Worm (Caenorhabditis elegans): ENCODE results near the gene daao-1.

daao-1 gene

DNA sequence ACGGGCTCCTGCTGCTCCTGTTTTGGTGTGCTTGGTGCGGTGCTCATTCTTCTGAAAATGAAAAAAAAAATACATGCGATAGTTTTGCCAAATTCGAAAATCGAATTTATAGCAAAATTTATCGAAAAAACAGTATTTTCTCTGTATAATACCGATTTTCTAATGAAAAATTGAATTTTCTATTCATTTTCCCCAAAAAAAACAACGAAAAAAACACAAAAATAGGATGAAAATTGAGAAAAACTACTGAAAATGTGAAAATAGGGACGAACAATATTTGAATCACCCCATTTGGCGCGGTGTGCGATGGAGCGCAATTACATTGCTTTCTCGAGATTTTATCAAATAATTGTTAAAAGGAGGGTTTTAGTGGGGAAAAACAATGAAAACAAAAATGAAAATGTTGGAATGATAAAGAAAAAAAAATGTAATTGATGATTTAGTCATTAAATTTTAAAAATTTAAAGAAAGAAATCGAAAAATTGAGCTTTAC lies 937 bp upstream of the daao-1 start, which contains the start of gene Y69A2AR.28:
TSS of gene Y69A2AR.28 (minus strand) at position 51 of the 493 bp plus-strand sequence.
- TF ChIP-seq hnd-1 (tag; optimal IDR thresholded peaks at IDR 0.05) (no peak), tbx-11 (GFP tag; IDR thresholded peaks at IDR 0.05) (no peak), tbx-37 (GFP tag; conservative IDR thresholded peaks at IDR 0.05) (no peak), aly-1 (tag; optimal IDR thresholded peaks at IDR 0.05) (no peak), sea-1 (GFP tag; conservative IDR thresholded peaks at IDR 0.05) (no peak), F13C5.2 (tag; optimal IDR thresholded peaks at IDR 0.05) (no peak), B0310.2 (tag; optimal IDR thresholded peaks at IDR 0.05) (no peak), hmbx-1 (tag; optimal IDR thresholded peaks at IDR 0.05) (no peak), ceh-36 (tag; optimal IDR thresholded peaks at IDR 0.05) (no peak), pes-1 (GFP tag; IDR thresholded peaks at IDR 0.05) (no peak), flt-1 (GFP tag; IDR thresholded peaks at IDR 0.05) (no peak), ets-7 (tag; optimal IDR thresholded peaks at IDR 0.05) (no peak), scrt-1 (GFP tag; IDR thresholded peaks at IDR 0.05) (no peak), ama-1 (optimal IDR thresholded peaks at IDR 0.05) (no peak), ceh-13 (GFP tag; optimal IDR thresholded peaks at IDR 0.05) (no peak)

DNA sequence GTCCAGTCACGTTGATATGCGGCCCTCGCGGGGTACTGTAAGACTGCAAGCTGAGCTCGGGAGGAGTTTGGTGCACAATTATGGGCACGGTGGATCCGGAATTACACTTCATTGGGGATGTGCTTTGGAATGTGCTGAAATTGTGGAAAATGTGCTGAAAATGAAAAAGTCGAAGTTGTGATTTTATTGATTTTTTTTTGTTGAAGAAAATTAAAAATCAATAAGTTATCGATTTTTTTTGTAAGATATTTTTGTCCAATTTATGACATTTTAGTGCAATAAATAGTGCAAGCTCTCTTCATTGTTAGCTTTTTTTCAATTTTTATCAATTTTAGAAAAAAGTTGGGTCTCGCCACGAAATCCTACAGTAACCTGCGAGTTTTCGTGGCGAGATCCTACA lies 2.9 kb downstream of the daao-1 start:
- no peak for TF ChIP-seq tbx-37 (GFP tag; conservative IDR thresholded peaks at IDR 0.05)
- TF ChIP-seq scrt-1 (GFP tag; IDR thresholded peaks at IDR 0.05), result no peak

DNA sequence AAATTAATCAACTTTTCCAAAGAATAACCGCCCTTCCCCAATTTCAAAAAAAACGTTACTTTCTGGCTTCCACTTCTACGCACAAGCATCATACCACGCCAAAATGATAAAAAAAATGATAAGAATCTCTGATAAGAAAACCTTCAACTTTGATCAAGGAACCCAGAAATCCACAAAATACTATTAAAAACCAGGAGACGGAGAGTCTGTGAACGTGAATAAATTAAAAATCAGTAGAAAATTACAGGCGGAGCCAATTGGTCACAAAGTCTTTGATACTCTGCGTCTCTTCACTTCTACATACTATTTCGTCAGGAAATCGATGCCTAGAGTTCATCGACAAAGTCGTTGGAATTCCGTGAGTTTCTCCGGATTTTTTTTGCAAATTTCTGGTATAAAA lies 4.6 kb downstream of the daao-1 start, which contains the start of gene smf-3:
TSS of gene smf-3 (plus strand) at position 259 of the 400 bp plus-strand sequence.
- TF ChIP-seq B0310.2 (tag; optimal IDR thresholded peaks at IDR 0.05) (no peak), ama-1 (optimal IDR thresholded peaks at IDR 0.05) (no peak), hmg-4 (GFP tag; optimal IDR thresholded peaks at IDR 0.05) (no peak), hnd-1 (tag; optimal IDR thresholded peaks at IDR 0.05) (no peak), ets-7 (tag; optimal IDR thresholded peaks at IDR 0.05) (no peak), pes-1 (GFP tag; IDR thresholded peaks at IDR 0.05) (no peak), ceh-13 (GFP tag; optimal IDR thresholded peaks at IDR 0.05) (no peak), aly-1 (tag; optimal IDR thresholded peaks at IDR 0.05) (no peak), flt-1 (GFP tag; IDR thresholded peaks at IDR 0.05) (no peak), tbx-37 (GFP tag; conservative IDR thresholded peaks at IDR 0.05) (no peak), ceh-36 (tag; optimal IDR thresholded peaks at IDR 0.05) (no peak), hmbx-1 (tag; optimal IDR thresholded peaks at IDR 0.05) (no peak), scrt-1 (GFP tag; IDR thresholded peaks at IDR 0.05) (no peak), tbx-11 (GFP tag; IDR thresholded peaks at IDR 0.05) (no peak), tra-4 (tag; optimal IDR thresholded peaks at IDR 0.05) (no peak), sea-1 (GFP tag; conservative IDR thresholded peaks at IDR 0.05) (no peak), F13C5.2 (tag; optimal IDR thresholded peaks at IDR 0.05) (no peak)

DNA sequence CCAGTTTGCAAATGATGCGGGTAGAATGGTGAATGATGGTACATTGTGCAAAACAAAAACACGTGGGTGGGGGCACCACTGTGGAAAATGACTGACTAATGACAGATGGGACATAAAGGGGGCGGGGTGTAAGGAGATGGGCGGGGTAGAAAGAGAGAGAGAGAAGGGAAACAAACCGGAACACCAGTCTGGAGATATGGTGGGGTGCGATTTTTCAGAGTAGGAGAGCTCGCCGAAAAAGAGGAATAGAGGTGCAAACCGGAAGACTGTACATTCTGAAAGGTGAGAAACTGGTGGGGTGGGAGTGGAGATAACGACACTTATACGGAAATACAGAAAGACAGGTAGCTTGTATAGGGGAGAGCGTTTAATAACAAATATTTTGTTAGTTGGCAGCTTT lies 14.2 kb downstream of the daao-1 start, which contains the start of gene ngn-1:
TSS of gene ngn-1 (minus strand) at position 101 of the 400 bp plus-strand sequence.
- TF ChIP-seq scrt-1 (GFP tag; IDR thresholded peaks at IDR 0.05) (no peak), ceh-13 (GFP tag; optimal IDR thresholded peaks at IDR 0.05) (no peak), pes-1 (GFP tag; IDR thresholded peaks at IDR 0.05) (no peak), ama-1 (optimal IDR thresholded peaks at IDR 0.05) (no peak), tbx-11 (GFP tag; IDR thresholded peaks at IDR 0.05) (no peak), ets-7 (tag; optimal IDR thresholded peaks at IDR 0.05) (no peak), aly-1 (tag; optimal IDR thresholded peaks at IDR 0.05) (no peak), ceh-36 (tag; optimal IDR thresholded peaks at IDR 0.05) (no peak), hnd-1 (tag; optimal IDR thresholded peaks at IDR 0.05) (no peak), F13C5.2 (tag; optimal IDR thresholded peaks at IDR 0.05) (no peak), flt-1 (GFP tag; IDR thresholded peaks at IDR 0.05) (no peak), sea-1 (GFP tag; conservative IDR thresholded peaks at IDR 0.05) (no peak)

DNA sequence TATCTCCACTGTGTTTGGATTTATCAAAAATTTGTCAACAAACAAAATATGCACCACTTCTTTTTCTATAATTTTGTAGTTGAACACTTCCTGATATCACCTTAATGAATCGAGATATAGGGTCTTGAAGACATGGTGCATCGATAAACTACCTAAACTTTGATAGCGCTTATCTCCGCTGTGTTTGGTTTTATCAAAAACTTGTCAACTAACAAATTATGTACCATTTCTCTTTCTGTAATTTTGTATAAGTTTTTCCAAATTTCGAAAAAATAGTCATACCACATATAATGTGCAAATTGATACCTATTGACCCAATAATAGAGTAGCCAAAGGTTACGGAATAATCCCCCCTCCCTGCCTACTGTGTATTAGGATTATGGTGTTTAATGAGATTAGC lies 16.2 kb downstream of the daao-1 start:
- TF ChIP-seq tbx-37 (GFP tag; conservative IDR thresholded peaks at IDR 0.05) (no peak), ceh-36 (tag; optimal IDR thresholded peaks at IDR 0.05) (peak; percentile 55)

DNA sequence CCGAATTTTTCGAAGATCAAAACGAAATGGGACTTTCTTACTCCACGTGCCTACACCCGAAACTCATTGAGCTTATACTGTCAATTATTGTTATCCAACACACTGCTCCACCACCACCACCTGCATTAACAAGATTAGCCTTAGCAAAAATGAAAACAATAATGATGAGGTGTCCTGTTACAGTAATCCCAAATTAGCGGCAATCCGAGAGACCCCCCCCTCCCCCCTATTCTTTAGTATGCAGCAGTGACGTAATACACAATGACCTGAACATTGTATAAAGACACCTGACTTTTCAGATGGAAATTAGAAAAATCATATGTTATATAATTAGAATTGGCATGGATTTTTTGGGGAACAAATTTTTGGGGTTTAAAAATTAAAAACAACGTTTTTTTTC lies 21.0 kb downstream of the daao-1 start:
- TF ChIP-seq hmg-4 (GFP tag; optimal IDR thresholded peaks at IDR 0.05) (no peak), F13C5.2 (tag; optimal IDR thresholded peaks at IDR 0.05) (no peak), hnd-1 (tag; optimal IDR thresholded peaks at IDR 0.05) (no peak), tbx-11 (GFP tag; IDR thresholded peaks at IDR 0.05) (no peak), aly-1 (tag; optimal IDR thresholded peaks at IDR 0.05) (no peak), sea-1 (GFP tag; conservative IDR thresholded peaks at IDR 0.05) (no peak), pes-1 (GFP tag; IDR thresholded peaks at IDR 0.05) (no peak), ceh-13 (GFP tag; optimal IDR thresholded peaks at IDR 0.05) (no peak), ceh-36 (tag; optimal IDR thresholded peaks at IDR 0.05) (no peak), flt-1 (GFP tag; IDR thresholded peaks at IDR 0.05) (no peak), B0310.2 (tag; optimal IDR thresholded peaks at IDR 0.05) (no peak), ama-1 (optimal IDR thresholded peaks at IDR 0.05) (no peak), hmbx-1 (tag; optimal IDR thresholded peaks at IDR 0.05) (no peak), tra-4 (tag; optimal IDR thresholded peaks at IDR 0.05) (no peak), tbx-37 (GFP tag; conservative IDR thresholded peaks at IDR 0.05) (no peak), ets-7 (tag; optimal IDR thresholded peaks at IDR 0.05) (no peak)

DNA sequence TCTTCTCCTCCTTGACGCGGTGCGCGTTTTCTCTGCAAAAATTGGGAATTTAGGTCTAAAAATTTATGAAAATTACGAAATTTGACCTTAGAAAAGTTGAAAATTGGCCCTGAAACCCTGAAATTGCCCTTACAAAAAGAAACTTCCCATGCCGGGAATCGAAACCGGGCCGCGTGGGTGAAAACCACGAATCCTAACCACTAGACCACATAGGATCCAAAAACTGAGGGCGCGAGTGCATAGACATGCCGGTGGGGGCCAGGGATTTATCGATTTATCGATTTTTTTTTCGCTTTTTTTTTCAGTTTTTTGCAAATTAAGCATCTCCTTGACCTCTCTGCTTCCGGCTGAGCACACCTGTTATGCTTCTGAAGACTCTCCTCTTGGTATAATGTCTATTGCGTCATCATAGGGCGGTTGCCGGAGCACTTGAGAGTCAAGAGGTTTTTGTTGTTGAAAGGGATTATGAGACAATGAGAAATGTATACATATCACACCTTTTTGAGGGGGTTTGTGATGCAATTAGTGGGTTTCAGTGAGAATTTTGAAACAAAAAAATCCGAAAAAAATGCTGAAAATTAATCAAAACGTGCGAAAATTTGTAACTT lies 25.8 kb downstream of the daao-1 start:
- peak; percentile 21 for TF ChIP-seq ets-7 (tag; optimal IDR thresholded peaks at IDR 0.05)
- peak; percentile 12 for TF ChIP-seq hmg-4 (GFP tag; optimal IDR thresholded peaks at IDR 0.05)
- TF ChIP-seq tbx-37 (GFP tag; conservative IDR thresholded peaks at IDR 0.05), result peak; percentile 52; the same call in 1 of the 2 replicates
- peak; percentile 71 for TF ChIP-seq pes-1 (GFP tag; IDR thresholded peaks at IDR 0.05)
- peak; percentile 75; the same call in 1 of the 2 replicates for TF ChIP-seq scrt-1 (GFP tag; IDR thresholded peaks at IDR 0.05)
- TF ChIP-seq tbx-11 (GFP tag; IDR thresholded peaks at IDR 0.05), result peak; percentile 73
- TF ChIP-seq F13C5.2 (tag; optimal IDR thresholded peaks at IDR 0.05), result no peak
- TF ChIP-seq B0310.2 (tag; optimal IDR thresholded peaks at IDR 0.05), result peak; percentile 21
- TF ChIP-seq hnd-1 (tag; optimal IDR thresholded peaks at IDR 0.05), result peak; percentile 4
- TF ChIP-seq ceh-36 (tag; optimal IDR thresholded peaks at IDR 0.05), result peak; percentile 64
- TF ChIP-seq sea-1 (GFP tag; conservative IDR thresholded peaks at IDR 0.05), result peak; percentile 82
- TF ChIP-seq aly-1 (tag; optimal IDR thresholded peaks at IDR 0.05), result no peak
- no peak for TF ChIP-seq ceh-13 (GFP tag; optimal IDR thresholded peaks at IDR 0.05)
- TF ChIP-seq flt-1 (GFP tag; IDR thresholded peaks at IDR 0.05), result peak; percentile 67
- peak; percentile 47 for TF ChIP-seq hmbx-1 (tag; optimal IDR thresholded peaks at IDR 0.05)
- TF ChIP-seq tra-4 (tag; optimal IDR thresholded peaks at IDR 0.05), result no peak
